Worm (Caenorhabditis elegans) whole organism, L4/young adult: ENCODE data around the gene B0034.5.

Experiments
- dao-5 ChIP-seq: sonication (generic microtip); optimal IDR thresholded peaks from 2 replicates; lab custom pipeline; 2016; ENCODE audit warnings: missing genotype, missing genetic modification characterization, moderate library complexity, missing compliant biosample characterization
- him-1 ChIP-seq: sonication (generic microtip); optimal IDR thresholded peaks from 2 replicates; lab custom pipeline; 2016; ENCODE audit warnings: missing genotype, missing genetic modification reagents, missing genetic modification characterization, missing compliant biosample characterization

ce11 chrII:5951745-5952144, 23.0 kb downstream of the B0034.5 start:
- no peak for TF ChIP-seq dao-5 (tag; lab: Kevin White, UChicago)
- no peak for TF ChIP-seq him-1
